Worm (Caenorhabditis elegans) whole organism, L1 larva: Measurements from ENCODE around the gene pag-3.

Experiments used
- C16A3.4 ChIP-seq: fragments of 150-350 bp; optimal IDR thresholded peaks from 2 replicates; lab custom pipeline; 2014; ENCODE audit warnings: missing biosample characterization, missing genetic modification characterization
- aha-1 ChIP-seq: fragments of 150-350 bp; optimal IDR thresholded peaks from 2 replicates; lab custom pipeline; 2014; ENCODE audit warnings: missing biosample characterization, missing genetic modification characterization
- ceh-8 ChIP-seq: fragments of 200-800 bp; sonication (Bioruptor generic); optimal IDR thresholded peaks from 2 replicates; lab custom pipeline; 2018; ENCODE audit warnings: mild to moderate bottlenecking, missing genetic modification characterization, moderate library complexity, missing compliant biosample characterization
- ceh-90 ChIP-seq: sonication (generic microtip); optimal IDR thresholded peaks from 2 replicates; lab custom pipeline; 2016; ENCODE audit warnings: missing genetic modification characterization, missing compliant biosample characterization
- ces-1 ChIP-seq: fragments of 150-350 bp; optimal IDR thresholded peaks from 2 replicates; lab custom pipeline; 2014; ENCODE audit warnings: missing biosample characterization, missing genetic modification reagents, missing genetic modification characterization
- egl-13 ChIP-seq: sonication (generic microtip); optimal IDR thresholded peaks from 2 replicates; lab custom pipeline; 2016; ENCODE audit warnings: missing genotype, missing genetic modification reagents, missing genetic modification characterization, missing compliant biosample characterization
- elt-2 ChIP-seq: sonication (generic microtip); optimal IDR thresholded peaks from 2 replicates; lab custom pipeline; 2016; ENCODE audit warnings: missing genetic modification characterization, mild to moderate bottlenecking, inconsistent platforms, missing compliant biosample characterization, missing genetic modification reagents
- ets-5 ChIP-seq: fragments of 200-800 bp; sonication (Bioruptor generic); IDR thresholded peaks from 2 replicates; pipeline ENCODE4 v1.3.6; 2022; ENCODE audit warnings: missing genetic modification characterization, missing compliant biosample characterization
- fkh-10 ChIP-seq: sonication (generic microtip); optimal IDR thresholded peaks from 2 replicates; lab custom pipeline; 2017; ENCODE audit warnings: missing biosample characterization, missing genetic modification reagents, missing genetic modification characterization
- fkh-8 ChIP-seq: sonication (generic microtip); optimal IDR thresholded peaks from 2 replicates; lab custom pipeline; 2016; ENCODE audit warnings: mild to moderate bottlenecking, missing genetic modification characterization, missing compliant biosample characterization
- fos-1 ChIP-seq: fragments of 150-350 bp; optimal IDR thresholded peaks from 2 replicates; lab custom pipeline; 2014; ENCODE audit warnings: missing biosample characterization, missing genetic modification characterization
- hpl-2 ChIP-seq: fragments of 150-350 bp; optimal IDR thresholded peaks from 2 replicates; lab custom pipeline; 2014; ENCODE audit warnings: missing biosample characterization, missing genetic modification reagents, missing genetic modification characterization
- irx-1 ChIP-seq: sonication (generic microtip); optimal IDR thresholded peaks from 2 replicates; lab custom pipeline; 2016; ENCODE audit warnings: missing genetic modification characterization, missing compliant biosample characterization
- lin-14 ChIP-seq: fragments of 200-800 bp; sonication (Bioruptor generic); optimal IDR thresholded peaks from 2 replicates; lab custom pipeline; 2018; ENCODE audit warnings: mild to moderate bottlenecking, missing genetic modification characterization, moderate library complexity, missing compliant biosample characterization
- lin-15B ChIP-seq: fragments of 150-350 bp; sonication (generic microtip); optimal IDR thresholded peaks from 3 replicates; lab custom pipeline; 2014; ENCODE audit warnings: missing biosample characterization, missing genetic modification characterization
- lin-35 ChIP-seq, 2 experiments: fragments of 150-350 bp; optimal IDR thresholded peaks; 2 replicates each; lab custom pipeline; 2014; ENCODE audit warnings: missing biosample characterization in 2 of 2, missing genetic modification characterization in 2 of 2, missing genetic modification reagents in 2 of 2
- lir-3 ChIP-seq: sonication (generic microtip); optimal IDR thresholded peaks from 2 replicates; lab custom pipeline; 2016; ENCODE audit warnings: mild to moderate bottlenecking, missing genetic modification characterization, moderate library complexity, missing compliant biosample characterization; ENCODE audit not compliant: poor library complexity
- mab-9 ChIP-seq: fragments of 200-800 bp; sonication (Bioruptor generic); IDR thresholded peaks from 2 replicates; pipeline ENCODE4 v1.3.6; 2022; ENCODE audit warnings: missing genetic modification reagents, missing genetic modification characterization, missing compliant biosample characterization
- mef-2 ChIP-seq: fragments of 150-350 bp; optimal IDR thresholded peaks from 2 replicates; lab custom pipeline; 2014; ENCODE audit warnings: missing biosample characterization, missing genetic modification characterization
- mep-1 ChIP-seq: fragments of 150-350 bp; optimal IDR thresholded peaks from 2 replicates; lab custom pipeline; 2014; ENCODE audit warnings: missing biosample characterization, missing genetic modification characterization
- nhr-12 ChIP-seq: sonication (generic microtip); optimal IDR thresholded peaks from 2 replicates; lab custom pipeline; 2017; ENCODE audit warnings: missing biosample characterization, missing genetic modification characterization
- nhr-19 ChIP-seq: fragments of 200-800 bp; sonication (Bioruptor generic); conservative IDR thresholded peaks from 2 replicates; pipeline ENCODE4 v1.3.6; 2022; ENCODE audit warnings: missing genetic modification characterization, missing compliant biosample characterization
- nhr-20 ChIP-seq: sonication (generic microtip); optimal IDR thresholded peaks from 2 replicates; lab custom pipeline; 2016; ENCODE audit warnings: mild to moderate bottlenecking, missing genetic modification characterization, missing compliant biosample characterization
- nhr-237 ChIP-seq: fragments of 150-350 bp; optimal IDR thresholded peaks from 2 replicates; lab custom pipeline; 2014; ENCODE audit warnings: missing biosample characterization, missing genetic modification characterization
- nhr-28 ChIP-seq: fragments of 150-350 bp; optimal IDR thresholded peaks from 2 replicates; lab custom pipeline; 2014; ENCODE audit warnings: missing biosample characterization, missing genetic modification characterization
- nhr-47 ChIP-seq: sonication (generic microtip); optimal IDR thresholded peaks from 2 replicates; lab custom pipeline; 2016; ENCODE audit warnings: mild to moderate bottlenecking, missing genetic modification characterization, moderate library complexity, missing compliant biosample characterization
- nhr-71 ChIP-seq: sonication (generic microtip); optimal IDR thresholded peaks from 2 replicates; lab custom pipeline; 2016; ENCODE audit warnings: mild to moderate bottlenecking, missing genetic modification characterization, moderate library complexity, missing compliant biosample characterization
- nhr-76 ChIP-seq: sonication (generic microtip); optimal IDR thresholded peaks from 2 replicates; lab custom pipeline; 2017; ENCODE audit warnings: missing biosample characterization, missing genetic modification characterization
- nhr-77 ChIP-seq: fragments of 150-350 bp; optimal IDR thresholded peaks from 2 replicates; lab custom pipeline; 2014; ENCODE audit warnings: missing biosample characterization, missing genetic modification characterization
- nhr-84 ChIP-seq: sonication (generic microtip); optimal IDR thresholded peaks from 2 replicates; lab custom pipeline; 2017; ENCODE audit warnings: missing biosample characterization, missing genetic modification characterization
- nhr-85 ChIP-seq: sonication (generic microtip); peaks from one replicate; lab custom pipeline; 2016; ENCODE audit warnings: missing genetic modification characterization, inconsistent platforms, missing compliant biosample characterization
- nhr-90 ChIP-seq: sonication (generic microtip); optimal IDR thresholded peaks from 2 replicates; lab custom pipeline; 2016; ENCODE audit warnings: mild to moderate bottlenecking, missing genetic modification characterization, missing compliant biosample characterization; ENCODE audit not compliant: poor library complexity
- pax-3 ChIP-seq: fragments of 200-800 bp; sonication (Bioruptor generic); optimal IDR thresholded peaks from 2 replicates; lab custom pipeline; 2018; ENCODE audit warnings: mild to moderate bottlenecking, missing genetic modification characterization, moderate library complexity, missing compliant biosample characterization
- skn-1 ChIP-seq: fragments of 150-350 bp; optimal IDR thresholded peaks from 2 replicates; lab custom pipeline; 2014; ENCODE audit warnings: missing biosample characterization, missing genetic modification characterization
- snpc-4 ChIP-seq: fragments of 150-350 bp; optimal IDR thresholded peaks from 2 replicates; lab custom pipeline; 2014; ENCODE audit warnings: missing biosample characterization, missing genetic modification characterization
- sup-37 ChIP-seq: fragments of 200-800 bp; sonication (Bioruptor generic); optimal IDR thresholded peaks from 2 replicates; lab custom pipeline; 2018; ENCODE audit warnings: mild to moderate bottlenecking, missing genetic modification characterization, missing compliant biosample characterization
- tlp-1 ChIP-seq: fragments of 150-350 bp; optimal IDR thresholded peaks from 2 replicates; lab custom pipeline; 2014; ENCODE audit warnings: missing biosample characterization, missing genetic modification characterization
- unc-30 ChIP-seq: sonication (generic microtip); optimal IDR thresholded peaks from 2 replicates; lab custom pipeline; 2017; ENCODE audit warnings: missing biosample characterization, missing genetic modification characterization
- xbp-1 ChIP-seq: sonication (generic microtip); optimal IDR thresholded peaks from 2 replicates; lab custom pipeline; 2016; ENCODE audit warnings: missing genetic modification characterization, missing compliant biosample characterization
- zag-1 ChIP-seq: fragments of 150-350 bp; optimal IDR thresholded peaks from 2 replicates; lab custom pipeline; 2014; ENCODE audit warnings: missing biosample characterization, missing genetic modification characterization
- ztf-11 ChIP-seq, 2 experiments: sonication (generic microtip); optimal IDR thresholded peaks; 2 replicates each; lab custom pipeline; 2016 to 2017; ENCODE audit warnings: missing genetic modification characterization in 2 of 2, missing biosample characterization in 1 of 2, missing compliant biosample characterization in 1 of 2

Gene pag-3

ce11 chrX:14946464-14947354, 7.7 kb downstream of the pag-3 start (continued):
- peak; percentile 59 for TF ChIP-seq nhr-90 (tag; lab: Kevin White, UChicago)
- no peak for TF ChIP-seq fos-1 (tag; lab: Kevin White, UChicago)
- no peak for TF ChIP-seq aha-1 (tag; lab: Kevin White, UChicago)
- TF ChIP-seq mab-9, result no peak
- TF ChIP-seq lin-35 (GFP tag; optimal IDR thresholded peaks at IDR 0.05; lab: Kevin White, UChicago), result peak; percentile 3 to 41
- no peak for TF ChIP-seq ceh-8
- peak; percentile 34 for TF ChIP-seq nhr-20 (tag; lab: Kevin White, UChicago)
- no peak for TF ChIP-seq pax-3 (tag; lab: Kevin White, UChicago)
- peak; percentile 43 for TF ChIP-seq nhr-71 (tag; lab: Kevin White, UChicago)
- peak; percentile 20 for TF ChIP-seq skn-1 (tag; lab: Kevin White, UChicago)
- TF ChIP-seq ets-5 (GFP tag; lab: Robert Waterston, UW), result no peak
- no peak for TF ChIP-seq mep-1 (tag; lab: Kevin White, UChicago)
- no peak for TF ChIP-seq nhr-84 (tag; lab: Kevin White, UChicago)
- TF ChIP-seq mef-2 (tag; lab: Kevin White, UChicago), result no peak
- 0 out of 2 replicates have a peak, but pooled peaks have one; percentile 3 for TF ChIP-seq nhr-19 (GFP tag; lab: Robert Waterston, UW)
- no peak for TF ChIP-seq zag-1
- TF ChIP-seq nhr-85, result no peak
- no peak for TF ChIP-seq fkh-10
- no peak for TF ChIP-seq nhr-76
- no peak for TF ChIP-seq ztf-11 (tag; optimal IDR thresholded peaks at IDR 0.05; lab: Kevin White, UChicago)
- TF ChIP-seq C16A3.4 (tag; lab: Kevin White, UChicago), result peak; percentile 28
- TF ChIP-seq sup-37 (GFP tag; lab: Kevin White, UChicago), result no peak
- TF ChIP-seq lir-3 (tag; lab: Kevin White, UChicago), result no peak
- peak; percentile 35 for TF ChIP-seq lin-15B (tag; lab: Kevin White, UChicago)
- peak; percentile 98 for TF ChIP-seq elt-2
- TF ChIP-seq irx-1 (tag; lab: Kevin White, UChicago), result no peak
- no peak for TF ChIP-seq nhr-12 (tag; lab: Kevin White, UChicago)
- no peak for TF ChIP-seq unc-30 (tag; lab: Kevin White, UChicago)
- no peak for TF ChIP-seq fkh-8
- TF ChIP-seq snpc-4 (tag; lab: Kevin White, UChicago), result peak; percentile 1
- TF ChIP-seq egl-13 (tag; lab: Kevin White, UChicago), result no peak
- no peak for TF ChIP-seq ceh-90 (tag; lab: Kevin White, UChicago)
- TF ChIP-seq nhr-47 (tag; lab: Kevin White, UChicago), result no peak
- TF ChIP-seq, all 84 proteins: peak for 20

DNA sequence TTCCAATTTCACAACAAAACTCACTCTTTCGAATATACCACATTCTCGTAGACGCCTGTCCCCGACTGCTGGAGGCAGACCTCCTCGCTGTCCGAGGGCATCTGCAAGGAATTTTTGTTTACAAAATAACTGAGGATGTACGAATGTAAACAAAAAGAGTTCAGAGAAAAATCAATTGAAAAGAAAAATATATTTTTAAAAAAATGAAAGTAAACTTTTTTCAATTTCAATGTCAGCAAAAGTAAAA, 8.3 kb downstream of the pag-3 start, which contains the start of gene mrp-5:
TSS of gene mrp-5 (minus strand) at position 101 of the 247 bp plus-strand sequence.
- no peak for TF ChIP-seq nhr-237 (tag; lab: Kevin White, UChicago)
- no peak for TF ChIP-seq xbp-1
- no peak for TF ChIP-seq pax-3 (tag; lab: Kevin White, UChicago)
- no peak for TF ChIP-seq nhr-76
- no peak for TF ChIP-seq nhr-84 (tag; lab: Kevin White, UChicago)
- TF ChIP-seq ztf-11 (tag; optimal IDR thresholded peaks at IDR 0.05; lab: Kevin White, UChicago), result no peak
- no peak for TF ChIP-seq lin-14 (GFP tag; lab: Kevin White, UChicago)
- TF ChIP-seq tlp-1 (tag; lab: Kevin White, UChicago), result no peak
- TF ChIP-seq snpc-4 (tag; lab: Kevin White, UChicago), result no peak
- TF ChIP-seq nhr-77 (tag; lab: Kevin White, UChicago), result no peak
- TF ChIP-seq hpl-2 (GFP tag; lab: Kevin White, UChicago), result no peak
- TF ChIP-seq unc-30 (tag; lab: Kevin White, UChicago), result no peak
- TF ChIP-seq nhr-28, result no peak
- no peak for TF ChIP-seq lir-3 (tag; lab: Kevin White, UChicago)
- TF ChIP-seq ces-1 (GFP tag; lab: Kevin White, UChicago), result no peak
